Worm (Caenorhabditis elegans) whole organism, L1 larva: ENCODE results near the gene dpf-2.

Experiments
- F16B12.6 ChIP-seq: fragments of 150-350 bp; optimal IDR thresholded peaks from 2 replicates; lab custom pipeline; 2014; ENCODE audit warnings: missing biosample characterization, missing genetic modification characterization
- ama-1 ChIP-seq: fragments of 150-350 bp; optimal IDR thresholded peaks from 2 replicates; lab custom pipeline; 2014
- ceh-63 ChIP-seq: fragments of 200-800 bp; sonication (Bioruptor generic); optimal IDR thresholded peaks from 2 replicates; lab custom pipeline; 2018; ENCODE audit warnings: mild to moderate bottlenecking, missing genetic modification characterization, missing compliant biosample characterization
- egl-27 ChIP-seq, 2 experiments: fragments of 150-350 bp in 1 of 2; sonication (generic microtip); optimal IDR thresholded peaks; 3 replicates each; lab custom pipeline; 2017 to 2018; ENCODE audit warnings: missing biosample characterization in 2 of 2, missing genetic modification characterization in 2 of 2, missing genetic modification reagents in 2 of 2
- lin-13 ChIP-seq: fragments of 150-350 bp; optimal IDR thresholded peaks from 2 replicates; lab custom pipeline; 2014; ENCODE audit warnings: missing biosample characterization, missing genetic modification reagents, missing genetic modification characterization
- nhr-12 ChIP-seq: sonication (generic microtip); optimal IDR thresholded peaks from 2 replicates; lab custom pipeline; 2017; ENCODE audit warnings: missing biosample characterization, missing genetic modification characterization
- skn-1 ChIP-seq: fragments of 150-350 bp; optimal IDR thresholded peaks from 2 replicates; lab custom pipeline; 2014; ENCODE audit warnings: missing biosample characterization, missing genetic modification characterization
- tbx-2 ChIP-seq: sonication (generic microtip); optimal IDR thresholded peaks from 2 replicates; lab custom pipeline; 2016; ENCODE audit warnings: missing genetic modification characterization, missing compliant biosample characterization
- ztf-11 ChIP-seq, 2 experiments: sonication (generic microtip); optimal IDR thresholded peaks; 2 replicates each; lab custom pipeline; 2016 to 2017; ENCODE audit warnings: missing genetic modification characterization in 2 of 2, missing biosample characterization in 1 of 2, missing compliant biosample characterization in 1 of 2

DNA sequence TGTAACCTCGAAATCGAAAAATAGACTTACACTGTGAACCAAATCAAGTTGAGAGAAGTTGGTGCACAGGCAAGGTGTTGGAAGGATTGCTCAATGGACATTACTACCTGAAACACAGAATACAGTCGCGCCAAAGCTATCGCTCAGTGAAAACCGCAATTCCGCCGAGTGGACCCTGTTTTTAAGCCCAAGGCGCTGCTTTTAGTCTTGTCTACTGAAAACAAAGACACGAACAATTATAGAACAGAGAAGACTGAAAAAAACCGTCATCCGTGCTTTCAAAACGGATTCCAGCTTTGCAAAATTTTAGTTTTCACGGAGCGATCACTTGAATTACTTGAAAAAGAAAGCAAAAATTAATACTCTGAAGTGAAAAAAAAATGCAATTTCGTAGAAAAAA lies 36.6 kb downstream of the dpf-2 start, which contains the start of gene F31F6.1:
- TF ChIP-seq tbx-2: no peak
- TF ChIP-seq ama-1 (lab: Kevin White, UChicago): no peak
- TF ChIP-seq F16B12.6 (tag; lab: Kevin White, UChicago): no peak
- no peak for TF ChIP-seq nhr-12 (tag; lab: Kevin White, UChicago)
- TF ChIP-seq lin-13 (GFP tag; lab: Kevin White, UChicago): no peak
- TF ChIP-seq egl-27 (tag; optimal IDR thresholded peaks at IDR 0.05; lab: Kevin White, UChicago): no peak
- no peak for TF ChIP-seq skn-1 (tag; lab: Kevin White, UChicago)
- no peak for TF ChIP-seq ztf-11 (tag; optimal IDR thresholded peaks at IDR 0.05; lab: Kevin White, UChicago)
- no peak for TF ChIP-seq ceh-63
